Fruit fly (Drosophila melanogaster): Measurements from ENCODE around the gene CG10300.

The CG10300 gene

dm6 chr3R:23737676-23738574 is 26.6 kb downstream of the CG10300 start:
- no peak for TF ChIP-seq insv (optimal IDR thresholded peaks at IDR 0.05)
- no peak for TF ChIP-seq h (optimal IDR thresholded peaks at IDR 0.05)
- no peak for TF ChIP-seq Sin3A (optimal IDR thresholded peaks at IDR 0.05)
- TF ChIP-seq psq (optimal IDR thresholded peaks at IDR 0.05) = no peak
- TF ChIP-seq Myc (optimal IDR thresholded peaks at IDR 0.05) = no peak
- TF ChIP-seq ttk (optimal IDR thresholded peaks at IDR 0.05) = no peak

- TF ChIP-seq Sin3A (optimal IDR thresholded peaks at IDR 0.05) (no peak), h (optimal IDR thresholded peaks at IDR 0.05) (no peak), Myc (optimal IDR thresholded peaks at IDR 0.05) (no peak), psq (optimal IDR thresholded peaks at IDR 0.05) (no peak), insv (optimal IDR thresholded peaks at IDR 0.05) (no peak)
These were observed 29.6 kb downstream of the CG10300 start for dm6 chr3R:23740968-23741367.

dm6 chr3R:23747446-23747845 is 36.1 kb downstream of the CG10300 start:
- TF ChIP-seq psq (optimal IDR thresholded peaks at IDR 0.05) (no peak), Myc (optimal IDR thresholded peaks at IDR 0.05) (no peak), Sin3A (optimal IDR thresholded peaks at IDR 0.05) (no peak), ttk (optimal IDR thresholded peaks at IDR 0.05) (no peak)

dm6 chr3R:23752728-23753127 is 41.4 kb downstream of the CG10300 start, which contains the start of the genes RanBP3 and Rpt5:
Gene RanBP3, minus strand, starts transcription at chr3R:23752834.
Gene Rpt5, plus strand, starts transcription at chr3R:23752876.
- TF ChIP-seq Myc (optimal IDR thresholded peaks at IDR 0.05) = no peak
- TF ChIP-seq h (optimal IDR thresholded peaks at IDR 0.05) = no peak

dm6 chr3R:23757912-23758607 is 46.7 kb downstream of the CG10300 start, which contains the start of the genes PTPMT1 and Hrd3:
Gene PTPMT1, plus strand, starts transcription at chr3R:23758339.
Gene Hrd3, minus strand, starts transcription at chr3R:23758557.
- TF ChIP-seq ttk (optimal IDR thresholded peaks at IDR 0.05) (no peak), h (optimal IDR thresholded peaks at IDR 0.05) (no peak), insv (optimal IDR thresholded peaks at IDR 0.05) (no peak), Myc (optimal IDR thresholded peaks at IDR 0.05) (no peak), Sin3A (optimal IDR thresholded peaks at IDR 0.05) (no peak), psq (optimal IDR thresholded peaks at IDR 0.05) (no peak)

dm6 chr3R:23760219-23761018 is 49.1 kb downstream of the CG10300 start, which contains the start of gene SdhD:
Gene SdhD, minus strand, starts transcription at chr3R:23760600.
- no peak for TF ChIP-seq Sin3A (optimal IDR thresholded peaks at IDR 0.05)
- TF ChIP-seq insv (optimal IDR thresholded peaks at IDR 0.05) = no peak
- no peak for TF ChIP-seq Myc (optimal IDR thresholded peaks at IDR 0.05)
- TF ChIP-seq psq (optimal IDR thresholded peaks at IDR 0.05) = no peak
- no peak for TF ChIP-seq ttk (optimal IDR thresholded peaks at IDR 0.05)
- TF ChIP-seq h (optimal IDR thresholded peaks at IDR 0.05) = no peak
